Worm (Caenorhabditis elegans) whole organism, L4 larva: Measurements from ENCODE around the gene inx-1.

Source experiments
- F10B5.3 ChIP-seq: sonication (generic microtip); optimal IDR thresholded peaks from 2 replicates; lab custom pipeline; 2016; ENCODE audit warnings: mild to moderate bottlenecking, missing genetic modification characterization, missing compliant biosample characterization
- R02D3.7 ChIP-seq: fragments of 150-350 bp; sonication (generic microtip); optimal IDR thresholded peaks from 3 replicates; lab custom pipeline; 2014; ENCODE audit warnings: missing biosample characterization, missing genetic modification characterization
- Y105C5A.15 ChIP-seq: fragments of 200-800 bp; sonication (Bioruptor generic); IDR thresholded peaks from 2 replicates; pipeline ENCODE4 v1.3.6; 2022; ENCODE audit warnings: missing genetic modification characterization, missing compliant biosample characterization
- Y48G9A.11 ChIP-seq: fragments of 200-800 bp; sonication (Bioruptor generic); IDR thresholded peaks from 2 replicates; pipeline ENCODE4 v1.3.6; 2022; ENCODE audit warnings: missing genetic modification reagents, missing genetic modification characterization, missing compliant biosample characterization
- Y75B8A.6 ChIP-seq: fragments of 200-800 bp; sonication (Bioruptor generic); IDR thresholded peaks from 2 replicates; pipeline ENCODE4 v1.3.6; 2022; ENCODE audit warnings: missing genetic modification reagents, missing genetic modification characterization, missing compliant biosample characterization
- aha-1 ChIP-seq: fragments of 150-350 bp; peaks from one replicate; lab custom pipeline; 2014; ENCODE audit warnings: missing biosample characterization, missing genetic modification characterization
- attf-4 ChIP-seq: sonication (generic microtip); optimal IDR thresholded peaks from 3 replicates; lab custom pipeline; 2017; ENCODE audit warnings: missing biosample characterization, missing genetic modification characterization
- ceh-44 ChIP-seq: fragments of 200-800 bp; sonication (Bioruptor generic); IDR thresholded peaks from 2 replicates; pipeline ENCODE4 v1.3.6; 2022; ENCODE audit warnings: missing genetic modification reagents, missing genetic modification characterization, missing compliant biosample characterization
- ceh-82 ChIP-seq: sonication (generic microtip); optimal IDR thresholded peaks from 2 replicates; lab custom pipeline; 2017; ENCODE audit warnings: missing biosample characterization, missing genetic modification characterization
- ctbp-1 ChIP-seq: fragments of 200-800 bp; sonication (Bioruptor generic); IDR thresholded peaks from 2 replicates; pipeline ENCODE4 v1.3.6; 2022; ENCODE audit warnings: missing genetic modification reagents, missing genetic modification characterization, missing compliant biosample characterization
- daf-12 ChIP-seq: fragments of 150-350 bp; optimal IDR thresholded peaks from 2 replicates; lab custom pipeline; 2014; ENCODE audit warnings: missing biosample characterization, missing genetic modification reagents, missing genetic modification characterization
- daf-16 ChIP-seq, 3 experiments: sonication (generic microtip); optimal IDR thresholded peaks; 2 replicates each; lab custom pipeline; 2016 to 2017; ENCODE audit warnings: missing genetic modification characterization in 3 of 3, missing genetic modification reagents in 3 of 3, mild to moderate bottlenecking in 2 of 3, missing compliant biosample characterization in 2 of 3, missing biosample characterization in 1 of 3, moderate library complexity in 1 of 3
- daf-19 ChIP-seq: fragments of 200-800 bp; sonication (Bioruptor generic); conservative IDR thresholded peaks from 2 replicates; pipeline ENCODE4 v1.3.6; 2022; ENCODE audit warnings: missing genetic modification characterization, missing compliant biosample characterization
- dmd-6 ChIP-seq: fragments of 200-800 bp; sonication (Bioruptor generic); IDR thresholded peaks from 2 replicates; pipeline ENCODE4 v1.3.6; 2022; ENCODE audit warnings: missing genetic modification reagents, missing genetic modification characterization, missing compliant biosample characterization
- dve-1 ChIP-seq: sonication (generic microtip); optimal IDR thresholded peaks from 2 replicates; lab custom pipeline; 2017; ENCODE audit warnings: antibody characterized with exemption, mild to moderate bottlenecking, missing genetic modification characterization, missing compliant biosample characterization; ENCODE audit not compliant: insufficient read depth
- egl-27 ChIP-seq: sonication (generic microtip); optimal IDR thresholded peaks from 3 replicates; lab custom pipeline; 2017; ENCODE audit warnings: missing biosample characterization, missing genetic modification reagents, missing genetic modification characterization
- fkh-10 ChIP-seq: fragments of 150-350 bp; optimal IDR thresholded peaks from 2 replicates; lab custom pipeline; 2014; ENCODE audit warnings: missing biosample characterization, missing genetic modification reagents, missing genetic modification characterization
- gei-8 ChIP-seq: fragments of 200-800 bp; sonication (Bioruptor generic); optimal IDR thresholded peaks from 2 replicates; lab custom pipeline; 2018; ENCODE audit warnings: mild to moderate bottlenecking, missing genetic modification characterization, missing compliant biosample characterization
- hlh-11 ChIP-seq: fragments of 200-800 bp; sonication (Bioruptor generic); optimal IDR thresholded peaks from 2 replicates; lab custom pipeline; 2018; ENCODE audit warnings: mild to moderate bottlenecking, missing genetic modification characterization, missing compliant biosample characterization
- hlh-30 ChIP-seq: sonication (generic microtip); optimal IDR thresholded peaks from 2 replicates; lab custom pipeline; 2017; ENCODE audit warnings: antibody characterized with exemption, mild to moderate bottlenecking, missing genetic modification characterization, missing compliant biosample characterization; ENCODE audit not compliant: insufficient read depth
- jun-1 ChIP-seq: fragments of 150-350 bp; optimal IDR thresholded peaks from 2 replicates; lab custom pipeline; 2014; ENCODE audit warnings: missing biosample characterization, missing genetic modification reagents, missing genetic modification characterization
- lim-7 ChIP-seq: fragments of 200-800 bp; sonication (Bioruptor generic); IDR thresholded peaks from 2 replicates; pipeline ENCODE4 v1.3.6; 2022; ENCODE audit warnings: missing genetic modification characterization, missing compliant biosample characterization
- lin-38 ChIP-seq: fragments of 200-800 bp; sonication (Bioruptor generic); IDR thresholded peaks from 2 replicates; pipeline ENCODE4 v1.3.6; 2022; ENCODE audit warnings: missing genetic modification reagents, missing genetic modification characterization, missing compliant biosample characterization
- lsy-2 ChIP-seq, 2 experiments: fragments of 150-350 bp in 1 of 2; sonication (generic microtip) in 1 of 2; optimal IDR thresholded peaks; 2 replicates each; lab custom pipeline; 2014 to 2017; ENCODE audit warnings: missing biosample characterization in 2 of 2, missing genetic modification characterization in 2 of 2
- madf-5 ChIP-seq, 2 experiments: fragments of 200-800 bp; sonication (Bioruptor generic); IDR thresholded peaks; 2 replicates each; pipeline ENCODE4 v1.3.6; 2022; ENCODE audit warnings: missing compliant biosample characterization in 2 of 2, missing genetic modification characterization in 2 of 2
- mdl-1 ChIP-seq, 2 experiments: fragments of 150-350 bp in 1 of 2; sonication (generic microtip) in 1 of 2; optimal IDR thresholded peaks; 2 replicates each; lab custom pipeline; 2014 to 2017; ENCODE audit warnings: missing biosample characterization in 2 of 2, missing genetic modification characterization in 2 of 2
- mep-1 ChIP-seq: fragments of 150-350 bp; sonication (generic microtip); optimal IDR thresholded peaks from 3 replicates; lab custom pipeline; 2014; ENCODE audit warnings: missing biosample characterization, missing genetic modification characterization
- mxl-3 ChIP-seq: fragments of 200-800 bp; sonication (Bioruptor generic); optimal IDR thresholded peaks from 2 replicates; lab custom pipeline; 2018; ENCODE audit warnings: mild to moderate bottlenecking, missing genetic modification characterization, missing compliant biosample characterization
- nhr-10 ChIP-seq: fragments of 150-350 bp; optimal IDR thresholded peaks from 2 replicates; lab custom pipeline; 2014; ENCODE audit warnings: missing biosample characterization, missing genetic modification characterization
- nhr-102 ChIP-seq: sonication (generic microtip); optimal IDR thresholded peaks from 2 replicates; lab custom pipeline; 2016; ENCODE audit warnings: mild to moderate bottlenecking, missing genetic modification characterization, moderate library complexity, missing compliant biosample characterization
- nhr-28 ChIP-seq: fragments of 150-350 bp; optimal IDR thresholded peaks from 2 replicates; lab custom pipeline; 2014; ENCODE audit warnings: missing biosample characterization, missing genetic modification characterization
- nhr-77 ChIP-seq: fragments of 150-350 bp; optimal IDR thresholded peaks from 2 replicates; lab custom pipeline; 2014; ENCODE audit warnings: missing biosample characterization, missing genetic modification characterization
- pha-4 ChIP-seq, 2 experiments: fragments of 150-350 bp in 1 of 2; fragments of 200-800 bp in 1 of 2; sonication (Bioruptor generic) in 1 of 2; IDR thresholded peaks in 1 of 2; optimal IDR thresholded peaks in 1 of 2; 2 replicates each; pipeline versions ENCODE4 v1.3.6 to Lab custom; 2014 to 2022; ENCODE audit warnings: missing genetic modification characterization in 2 of 2, missing genetic modification reagents in 2 of 2, missing biosample characterization in 1 of 2, missing compliant biosample characterization in 1 of 2
- php-3 ChIP-seq: fragments of 200-800 bp; sonication (Bioruptor generic); IDR thresholded peaks from 2 replicates; pipeline ENCODE4 v1.3.6; 2022; ENCODE audit warnings: missing genetic modification reagents, missing genetic modification characterization, missing compliant biosample characterization
- pqm-1 ChIP-seq: sonication (generic microtip); optimal IDR thresholded peaks from 2 replicates; lab custom pipeline; 2017; ENCODE audit warnings: missing biosample characterization, missing genetic modification characterization
- rbr-2 ChIP-seq: sonication (generic microtip); optimal IDR thresholded peaks from 2 replicates; lab custom pipeline; 2016; ENCODE audit warnings: missing genotype, missing genetic modification characterization, missing compliant biosample characterization
- saeg-2 ChIP-seq: fragments of 200-800 bp; sonication (Bioruptor generic); IDR thresholded peaks from 2 replicates; pipeline ENCODE4 v1.3.6; 2022; ENCODE audit warnings: missing genetic modification reagents, missing genetic modification characterization, missing compliant biosample characterization
- sdz-12 ChIP-seq: fragments of 200-800 bp; sonication (Bioruptor generic); optimal IDR thresholded peaks from 2 replicates; lab custom pipeline; 2018; ENCODE audit warnings: mild to moderate bottlenecking, missing genetic modification characterization, missing compliant biosample characterization
- tra-1 ChIP-seq: fragments of 200-800 bp; sonication (Bioruptor generic); IDR thresholded peaks from 2 replicates; pipeline ENCODE4 v1.3.6; 2022; ENCODE audit warnings: missing genetic modification reagents, missing genetic modification characterization, missing compliant biosample characterization
- unc-130 ChIP-seq: sonication (generic microtip); optimal IDR thresholded peaks from 2 replicates; lab custom pipeline; 2016; ENCODE audit warnings: missing genetic modification reagents, missing genetic modification characterization, missing compliant biosample characterization
- unc-62 ChIP-seq, 3 experiments: fragments of 150-350 bp in 1 of 3; sonication (generic microtip); optimal IDR thresholded peaks in 2 of 3; peaks in 1 of 3; 1 replicate in 1 of 3; 2 replicates in 2 of 3; lab custom pipeline; 2014 to 2017; ENCODE audit warnings: missing biosample characterization in 3 of 3, missing genetic modification characterization in 3 of 3, missing genetic modification reagents in 3 of 3, missing genotype in 1 of 3
- zip-11 ChIP-seq: fragments of 200-800 bp; sonication (Bioruptor generic); IDR thresholded peaks from 2 replicates; pipeline ENCODE4 v1.3.6; 2022; ENCODE audit warnings: missing genetic modification characterization, missing compliant biosample characterization
- ztf-11 ChIP-seq: fragments of 150-350 bp; optimal IDR thresholded peaks from 2 replicates; lab custom pipeline; 2014; ENCODE audit warnings: missing biosample characterization, missing genetic modification characterization

Gene inx-1

ce11 chrX:6935430-6935829 is 20.8 kb downstream of the inx-1 start, which contains the start of gene C16E9.2:
Gene C16E9.2 (plus strand): TSS chrX:6935730.
- TF ChIP-seq lsy-2 (tag; optimal IDR thresholded peaks at IDR 0.05; lab: Kevin White, UChicago) (no peak), unc-62 (GFP tag; optimal IDR thresholded peaks at IDR 0.05 in 1 of 2; lab: Kevin White, UChicago) (peak in 1 of 2 experiments; percentile 35), unc-62 (tag; optimal IDR thresholded peaks at IDR 0.05; lab: Kevin White, UChicago) (no peak), madf-5 (GFP tag; IDR thresholded peaks at IDR 0.05; lab: Robert Waterston, UW) (no peak)
- TF ChIP-seq, all 104 proteins: peak for 1

- TF ChIP-seq sdz-12 (GFP tag; lab: Kevin White, UChicago): no peak
- peak; percentile 52 for TF ChIP-seq nhr-77 (tag; lab: Kevin White, UChicago)
- TF ChIP-seq mep-1 (tag; lab: Kevin White, UChicago): peak; percentile 51
- TF ChIP-seq gei-8 (GFP tag; lab: Kevin White, UChicago): no peak
- no peak for TF ChIP-seq php-3 (GFP tag; lab: Robert Waterston, UW)
- peak; percentile 78 for TF ChIP-seq aha-1
- no peak for TF ChIP-seq attf-4 (tag; lab: Kevin White, UChicago)
- no peak for TF ChIP-seq ctbp-1 (GFP tag; lab: Robert Waterston, UW)
- no peak for TF ChIP-seq saeg-2
- no peak for TF ChIP-seq lin-38 (GFP tag; lab: Robert Waterston, UW)
- TF ChIP-seq hlh-11 (tag; lab: Kevin White, UChicago): peak; percentile 40
- no peak for TF ChIP-seq Y75B8A.6 (GFP tag; lab: Robert Waterston, UW)
- TF ChIP-seq nhr-10 (tag; lab: Kevin White, UChicago): no peak
- TF ChIP-seq pha-4 (GFP tag; IDR thresholded peaks at IDR 0.05; lab: Robert Waterston, UW): no peak
- peak; percentile 74 for TF ChIP-seq pha-4 (tag; optimal IDR thresholded peaks at IDR 0.05; lab: Kevin White, UChicago)
- TF ChIP-seq dve-1: peak; percentile 53
- no peak for TF ChIP-seq nhr-102 (tag; lab: Kevin White, UChicago)
- peak in 1 of 2 experiments; percentile 33 for TF ChIP-seq mdl-1 (tag; optimal IDR thresholded peaks at IDR 0.05; lab: Kevin White, UChicago)
- no peak for TF ChIP-seq Y105C5A.15
- TF ChIP-seq lim-7 (GFP tag; lab: Robert Waterston, UW): no peak
- TF ChIP-seq unc-62 (GFP tag; optimal IDR thresholded peaks at IDR 0.05 in 1 of 2; lab: Kevin White, UChicago): peak in 1 of 2 experiments; percentile 46
- TF ChIP-seq unc-62 (tag; optimal IDR thresholded peaks at IDR 0.05; lab: Kevin White, UChicago): no peak
- TF ChIP-seq hlh-30 (tag; lab: Kevin White, UChicago): peak; percentile 72
- TF ChIP-seq ceh-82 (tag; lab: Kevin White, UChicago): no peak
- TF ChIP-seq F10B5.3 (tag; lab: Kevin White, UChicago): no peak
- TF ChIP-seq fkh-10: no peak
- TF ChIP-seq unc-130: no peak
- peak; percentile 9 for TF ChIP-seq rbr-2 (tag; lab: Kevin White, UChicago)
- no peak for TF ChIP-seq Y48G9A.11 (GFP tag; lab: Robert Waterston, UW)
- no peak for TF ChIP-seq jun-1
- peak in 1 of 2 experiments; percentile 85 for TF ChIP-seq daf-16 (GFP tag; optimal IDR thresholded peaks at IDR 0.05; lab: Kevin White, UChicago)
- peak; percentile 96 for TF ChIP-seq daf-16 (tag; optimal IDR thresholded peaks at IDR 0.05; lab: Kevin White, UChicago)
- peak; percentile 47 for TF ChIP-seq nhr-28
- TF ChIP-seq lsy-2 (tag; optimal IDR thresholded peaks at IDR 0.05; lab: Kevin White, UChicago): peak in 1 of 2 experiments; percentile 71
- no peak for TF ChIP-seq ceh-44 (GFP tag; lab: Robert Waterston, UW)
Observed at ce11 chrX:6934453-6934852, 21.7 kb downstream of the inx-1 start.

DNA sequence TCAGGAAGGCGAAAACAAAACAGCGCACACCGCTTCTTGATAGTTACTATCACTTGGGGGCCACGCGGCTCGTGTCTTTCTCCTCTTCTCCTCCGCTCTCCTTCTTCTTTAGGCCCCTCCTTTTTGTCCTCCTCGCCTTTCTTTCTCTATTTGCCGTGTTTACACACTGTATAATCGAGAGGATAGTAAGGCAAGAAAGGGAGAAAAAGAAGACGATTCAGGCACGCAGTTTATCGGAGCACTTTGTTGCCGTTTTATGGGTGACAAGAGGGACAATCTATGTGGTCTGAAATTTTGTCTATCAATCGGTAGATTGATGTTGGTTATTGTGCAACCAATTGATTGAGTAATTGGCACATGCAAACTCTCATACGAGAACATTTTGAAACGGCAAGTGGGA is 24.1 kb downstream of the inx-1 start, which contains the start of gene F14B8.6:
Gene F14B8.6 (minus strand): TSS at position 292 of the 400 bp plus-strand sequence.
- no peak for TF ChIP-seq egl-27
- TF ChIP-seq zip-11: no peak
- 0 out of 2 replicates have a peak, but pooled peaks have one; percentile 15 for TF ChIP-seq tra-1
- peak; percentile 48 to 68 for TF ChIP-seq mdl-1 (tag; optimal IDR thresholded peaks at IDR 0.05; lab: Kevin White, UChicago)
- peak; percentile 9 for TF ChIP-seq hlh-30 (tag; lab: Kevin White, UChicago)
- TF ChIP-seq R02D3.7 (tag; lab: Kevin White, UChicago): no peak
- peak; percentile 43 for TF ChIP-seq nhr-28
- peak; percentile 69 for TF ChIP-seq php-3 (GFP tag; lab: Robert Waterston, UW)
- peak; percentile 36 for TF ChIP-seq dve-1
- peak; percentile 10 for TF ChIP-seq mxl-3 (GFP tag; lab: Kevin White, UChicago)
- TF ChIP-seq pha-4 (GFP tag; IDR thresholded peaks at IDR 0.05; lab: Robert Waterston, UW): no peak
- TF ChIP-seq pha-4 (tag; optimal IDR thresholded peaks at IDR 0.05; lab: Kevin White, UChicago): peak; percentile 3
- peak; percentile 74 for TF ChIP-seq hlh-11 (tag; lab: Kevin White, UChicago)
- peak; percentile 13 for TF ChIP-seq aha-1
- peak; percentile 84 for TF ChIP-seq dmd-6 (GFP tag; lab: Robert Waterston, UW)
- no peak for TF ChIP-seq daf-12 (tag; lab: Kevin White, UChicago)
- no peak for TF ChIP-seq daf-16 (GFP tag; optimal IDR thresholded peaks at IDR 0.05; lab: Kevin White, UChicago)
- peak; percentile 78 for TF ChIP-seq daf-16 (tag; optimal IDR thresholded peaks at IDR 0.05; lab: Kevin White, UChicago)
- TF ChIP-seq pqm-1 (tag; lab: Kevin White, UChicago): peak; percentile 17
- TF ChIP-seq mep-1 (tag; lab: Kevin White, UChicago): peak; percentile 23
- TF ChIP-seq ztf-11 (tag; lab: Kevin White, UChicago): no peak
- no peak for TF ChIP-seq daf-19 (GFP tag; lab: Robert Waterston, UW)
